Worm (Caenorhabditis elegans) whole organism, mixed stage, embryonic: Measurements from ENCODE around the gene F44G4.7.

ENCODE experiments used
- M03D4.4 ChIP-seq: sonication (generic microtip); optimal IDR thresholded peaks from 2 replicates; lab custom pipeline; 2017; ENCODE audit warnings: mild to moderate bottlenecking, missing genetic modification characterization, missing compliant biosample characterization
- bed-3 ChIP-seq: fragments of 200-800 bp; sonication (Bioruptor generic); optimal IDR thresholded peaks from 3 replicates; lab custom pipeline; 2018; ENCODE audit warnings: mild to moderate bottlenecking, missing genetic modification characterization, moderate library complexity, missing compliant biosample characterization
- blmp-1 ChIP-seq: fragments of 150-350 bp; optimal IDR thresholded peaks from 2 replicates; lab custom pipeline; 2014; ENCODE audit warnings: missing biosample characterization, missing genetic modification characterization
- ceh-39 ChIP-seq: fragments of 150-350 bp; optimal IDR thresholded peaks from 2 replicates; lab custom pipeline; 2014; ENCODE audit warnings: missing biosample characterization, missing genetic modification characterization
- ceh-43 ChIP-seq: fragments of 200-800 bp; sonication (Bioruptor generic); optimal IDR thresholded peaks from 2 replicates; lab custom pipeline; 2018; ENCODE audit warnings: mild to moderate bottlenecking, missing genetic modification characterization, moderate library complexity, missing compliant biosample characterization
- ceh-83 ChIP-seq: fragments of 200-800 bp; sonication (Bioruptor generic); optimal IDR thresholded peaks from 2 replicates; lab custom pipeline; 2018; ENCODE audit warnings: mild to moderate bottlenecking, missing genetic modification characterization, missing compliant biosample characterization
- ces-1 ChIP-seq: fragments of 150-350 bp; optimal IDR thresholded peaks from 2 replicates; lab custom pipeline; 2014; ENCODE audit warnings: missing biosample characterization, missing genetic modification reagents, missing genetic modification characterization
- cnd-1 ChIP-seq: fragments of 200-800 bp; sonication (Bioruptor generic); optimal IDR thresholded peaks from 2 replicates; lab custom pipeline; 2018; ENCODE audit warnings: mild to moderate bottlenecking, missing genetic modification characterization, missing compliant biosample characterization
- elt-1 ChIP-seq: sonication (generic microtip); optimal IDR thresholded peaks from 2 replicates; lab custom pipeline; 2017; ENCODE audit warnings: missing genetic modification characterization, mild to moderate bottlenecking, missing compliant biosample characterization, antibody characterized with exemption, moderate library complexity, borderline replicate concordance; ENCODE audit not compliant: insufficient read depth
- flh-1 ChIP-seq: fragments of 200-800 bp; sonication (Bioruptor generic); optimal IDR thresholded peaks from 2 replicates; lab custom pipeline; 2018; ENCODE audit warnings: mild to moderate bottlenecking, missing genetic modification characterization, moderate library complexity, missing compliant biosample characterization
- ham-2 ChIP-seq: fragments of 200-800 bp; sonication (Bioruptor generic); optimal IDR thresholded peaks from 2 replicates; lab custom pipeline; 2018; ENCODE audit warnings: mild to moderate bottlenecking, missing genetic modification characterization, missing compliant biosample characterization
- hlh-1 ChIP-seq: fragments of 150-350 bp; optimal IDR thresholded peaks from 2 replicates; lab custom pipeline; 2014; ENCODE audit warnings: missing biosample characterization, missing genetic modification reagents, missing genetic modification characterization
- lin-32 ChIP-seq: fragments of 200-800 bp; sonication (Bioruptor generic); optimal IDR thresholded peaks from 2 replicates; lab custom pipeline; 2018; ENCODE audit warnings: mild to moderate bottlenecking, missing genetic modification characterization, missing compliant biosample characterization
- mab-5 ChIP-seq: fragments of 150-350 bp; optimal IDR thresholded peaks from 2 replicates; lab custom pipeline; 2014; ENCODE audit warnings: missing biosample characterization, missing genetic modification characterization
- mls-2 ChIP-seq: sonication (generic microtip); optimal IDR thresholded peaks from 2 replicates; lab custom pipeline; 2016; ENCODE audit warnings: mild to moderate bottlenecking, missing genetic modification characterization, moderate library complexity, missing compliant biosample characterization
- nhr-12 ChIP-seq: fragments of 150-350 bp; optimal IDR thresholded peaks from 2 replicates; lab custom pipeline; 2014; ENCODE audit warnings: missing biosample characterization, missing genetic modification characterization
- nhr-237 ChIP-seq: fragments of 150-350 bp; optimal IDR thresholded peaks from 2 replicates; lab custom pipeline; 2014; ENCODE audit warnings: missing biosample characterization, missing genetic modification characterization
- nhr-28 ChIP-seq: fragments of 150-350 bp; optimal IDR thresholded peaks from 2 replicates; lab custom pipeline; 2014; ENCODE audit warnings: missing biosample characterization, missing genetic modification characterization
- sem-2 ChIP-seq: fragments of 200-800 bp; sonication (Bioruptor generic); optimal IDR thresholded peaks from 2 replicates; lab custom pipeline; 2018; ENCODE audit warnings: mild to moderate bottlenecking, missing genetic modification characterization, missing compliant biosample characterization
- snpc-4 ChIP-seq: fragments of 150-350 bp; optimal IDR thresholded peaks from 2 replicates; lab custom pipeline; 2014; ENCODE audit warnings: missing biosample characterization, missing genetic modification characterization
- sptf-1 ChIP-seq: sonication (generic microtip); optimal IDR thresholded peaks from 2 replicates; lab custom pipeline; 2017; ENCODE audit warnings: mild to moderate bottlenecking, missing genetic modification characterization, moderate library complexity, missing compliant biosample characterization
- unc-120 ChIP-seq: sonication (generic microtip); optimal IDR thresholded peaks from 2 replicates; lab custom pipeline; 2017; ENCODE audit warnings: missing genetic modification characterization, missing compliant biosample characterization; ENCODE audit not compliant: poor library complexity, severe bottlenecking
- unc-39 ChIP-seq: fragments of 150-350 bp; optimal IDR thresholded peaks from 2 replicates; lab custom pipeline; 2014; ENCODE audit warnings: missing biosample characterization, missing genetic modification characterization
- unc-62 ChIP-seq: fragments of 150-350 bp; optimal IDR thresholded peaks from 2 replicates; lab custom pipeline; 2014; ENCODE audit warnings: missing biosample characterization, missing genetic modification reagents, missing genetic modification characterization
- zip-8 ChIP-seq: fragments of 150-350 bp; optimal IDR thresholded peaks from 2 replicates; lab custom pipeline; 2014; ENCODE audit warnings: missing biosample characterization, missing genetic modification characterization
- ztf-11 ChIP-seq: fragments of 150-350 bp; optimal IDR thresholded peaks from 2 replicates; lab custom pipeline; 2014; ENCODE audit warnings: missing biosample characterization, missing genetic modification characterization

F44G4.7 gene

ce11 chrII:8962206-8962605, 42.8 kb downstream of the F44G4.7 start:
- TF ChIP-seq hlh-1 (tag; lab: Kevin White, UChicago) (peak; percentile 53), ceh-83 (GFP tag; lab: Kevin White, UChicago) (no peak), M03D4.4 (tag; lab: Kevin White, UChicago) (no peak), unc-39 (tag; lab: Kevin White, UChicago) (no peak), unc-120 (tag; lab: Kevin White, UChicago) (peak; percentile 29), ceh-39 (tag; lab: Kevin White, UChicago) (no peak), ces-1 (GFP tag; lab: Kevin White, UChicago) (no peak), nhr-28 (tag; lab: Kevin White, UChicago) (no peak), lin-32 (GFP tag; lab: Kevin White, UChicago) (no peak), unc-62 (no peak), nhr-237 (tag; lab: Kevin White, UChicago) (no peak), cnd-1 (tag; lab: Kevin White, UChicago) (no peak), blmp-1 (tag; lab: Kevin White, UChicago) (no peak)
- TF ChIP-seq, all 35 proteins: peak for 2

ce11 chrII:8961450-8961849, 43.5 kb downstream of the F44G4.7 start:
- TF ChIP-seq nhr-12 (tag; lab: Kevin White, UChicago) (no peak), unc-62 (peak; percentile 87)

ce11 chrII:8960414-8960813, 44.6 kb downstream of the F44G4.7 start, which contains the start of gene cal-2:
Gene cal-2 (plus strand): TSS chrII:8960714.
- TF ChIP-seq ham-2 (GFP tag; lab: Kevin White, UChicago) (no peak), sem-2 (GFP tag; lab: Kevin White, UChicago) (no peak), ceh-43 (GFP tag; lab: Kevin White, UChicago) (no peak), flh-1 (GFP tag; lab: Kevin White, UChicago) (no peak), mab-5 (no peak), ces-1 (GFP tag; lab: Kevin White, UChicago) (no peak), bed-3 (GFP tag; lab: Kevin White, UChicago) (no peak), nhr-237 (tag; lab: Kevin White, UChicago) (no peak)

- TF ChIP-seq hlh-1 (tag; lab: Kevin White, UChicago) (peak; percentile 51), unc-120 (tag; lab: Kevin White, UChicago) (peak; percentile 32), snpc-4 (tag; lab: Kevin White, UChicago) (no peak), blmp-1 (tag; lab: Kevin White, UChicago) (no peak), unc-62 (peak; percentile 21)
These were observed 45.9 kb downstream of the F44G4.7 start for ce11 chrII:8959081-8959480.

- TF ChIP-seq mls-2 (tag; lab: Kevin White, UChicago) (no peak), ces-1 (GFP tag; lab: Kevin White, UChicago) (peak; percentile 94)
These were observed 48.1 kb downstream of the F44G4.7 start for ce11 chrII:8956896-8957295.

ce11 chrII:8953703-8954102, 51.3 kb downstream of the F44G4.7 start:
- no peak for TF ChIP-seq zip-8 (tag; lab: Kevin White, UChicago)
- TF ChIP-seq sptf-1 (tag; lab: Kevin White, UChicago), result no peak
- no peak for TF ChIP-seq lin-32 (GFP tag; lab: Kevin White, UChicago)
- TF ChIP-seq nhr-28 (tag; lab: Kevin White, UChicago), result no peak
- no peak for TF ChIP-seq ztf-11 (tag; lab: Kevin White, UChicago)
- TF ChIP-seq elt-1 (tag; lab: Kevin White, UChicago), result peak; percentile 16
- TF ChIP-seq, all 35 proteins: peak for 1
